Worm (Caenorhabditis elegans): ENCODE measurements around the gene K02C4.3.

DNA sequence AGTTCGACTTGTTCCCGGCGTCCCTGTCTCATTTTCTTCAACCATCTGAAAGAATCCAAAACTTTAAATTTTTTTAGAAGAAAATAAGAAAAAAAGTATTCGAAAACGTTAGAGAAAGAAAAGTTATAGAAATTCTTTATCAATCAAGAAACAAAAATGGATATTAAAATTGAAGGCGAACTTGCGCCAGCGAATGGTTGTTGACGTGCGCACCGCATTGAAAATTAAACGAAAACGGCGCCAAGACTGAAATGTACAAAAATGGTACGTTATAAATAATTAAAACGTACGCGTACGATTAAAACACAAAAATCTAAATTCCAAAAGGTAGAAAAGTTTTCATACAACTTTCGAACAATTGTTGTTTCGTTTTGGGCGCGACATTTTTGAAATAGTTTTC, at the start of gene K02C4.3:
- TF ChIP-seq snpc-4 (tag; optimal IDR thresholded peaks at IDR 0.05) (no peak), zip-8 (tag; optimal IDR thresholded peaks at IDR 0.05) (no peak), unc-62 (GFP tag; optimal IDR thresholded peaks at IDR 0.05) (no peak), lin-32 (GFP tag; optimal IDR thresholded peaks at IDR 0.05) (no peak), lsy-2 (tag; optimal IDR thresholded peaks at IDR 0.05) (peak; percentile 63), ztf-11 (tag; optimal IDR thresholded peaks at IDR 0.05) (no peak), elt-1 (tag; optimal IDR thresholded peaks at IDR 0.05; ENCODE audit: borderline replicate concordance, insufficient read depth) (no peak), nhr-28 (tag; optimal IDR thresholded peaks at IDR 0.05) (no peak), nhr-12 (tag; optimal IDR thresholded peaks at IDR 0.05) (no peak), sptf-1 (tag; optimal IDR thresholded peaks at IDR 0.05) (no peak), mab-5 (tag; optimal IDR thresholded peaks at IDR 0.05) (no peak)

Data from whole organism, mixed stage, embryonic.